Fruit fly (Drosophila melanogaster) whole organism, prepupa: ENCODE results near the gene CG31638.
A peak's percentile ranks its signal among the peaks of the same experiment; 100 is the strongest.

Source experiments
- CG10669 ChIP-seq: fragments of 200-800 bp; sonication (Bioruptor generic); optimal IDR thresholded peaks from 3 replicates; lab custom pipeline; 2018; ENCODE audit warnings: missing biosample characterization, mild to moderate bottlenecking, missing genetic modification characterization, moderate library complexity
- CG11294 ChIP-seq: fragments of 200-800 bp; sonication (Bioruptor generic); IDR thresholded peaks from 2 replicates; pipeline ENCODE4 v1.3.6; 2022; ENCODE audit warnings: missing biosample characterization, missing genetic modification characterization
- CG11762 ChIP-seq: fragments of 200-800 bp; sonication (Bioruptor generic); optimal IDR thresholded peaks from 3 replicates; lab custom pipeline; 2016; ENCODE audit warnings: missing biosample characterization, missing genetic modification characterization; ENCODE audit not compliant: insufficient read depth
- CG15336 ChIP-seq: fragments of 200-800 bp; sonication (Bioruptor generic); IDR thresholded peaks from 2 replicates; pipeline ENCODE4 v1.3.6; 2022; ENCODE audit warnings: missing biosample characterization, missing genetic modification characterization
- CG1621 ChIP-seq: fragments of 200-800 bp; sonication (Bioruptor generic); optimal IDR thresholded peaks from 3 replicates; lab custom pipeline; 2018; ENCODE audit warnings: missing biosample characterization, mild to moderate bottlenecking, missing genetic modification characterization
- CG16779 ChIP-seq: fragments of 200-800 bp; sonication (Bioruptor generic); optimal IDR thresholded peaks from 3 replicates; lab custom pipeline; 2017; ENCODE audit warnings: missing biosample characterization, mild to moderate bottlenecking, missing genetic modification characterization
- CG3032 ChIP-seq: fragments of 200-800 bp; optimal IDR thresholded peaks from 2 replicates; lab custom pipeline; 2019; ENCODE audit warnings: missing biosample characterization, mild to moderate bottlenecking, missing genetic modification characterization, moderate library complexity
- CG31627 ChIP-seq: fragments of 200-800 bp; sonication (Bioruptor generic); optimal IDR thresholded peaks from 3 replicates; lab custom pipeline; 2016; ENCODE audit warnings: missing biosample characterization, missing genetic modification characterization
- CG34406 ChIP-seq: fragments of 200-800 bp; sonication (Bioruptor generic); optimal IDR thresholded peaks from 3 replicates; lab custom pipeline; 2016; ENCODE audit warnings: missing biosample characterization, missing genetic modification characterization
- CG3919 ChIP-seq: fragments of 200-800 bp; sonication (Bioruptor generic); optimal IDR thresholded peaks from 3 replicates; lab custom pipeline; 2016; ENCODE audit warnings: missing biosample characterization, missing genetic modification characterization
- CG6163 ChIP-seq: fragments of 200-800 bp; sonication (Bioruptor generic); IDR thresholded peaks from 3 replicates; pipeline ENCODE4 v1.3.6; 2022; ENCODE audit warnings: missing biosample characterization, missing genetic modification characterization
- CG6276 ChIP-seq: fragments of 200-800 bp; sonication (Bioruptor generic); optimal IDR thresholded peaks from 2 replicates; lab custom pipeline; 2017; ENCODE audit warnings: missing biosample characterization, mild to moderate bottlenecking, missing genetic modification characterization
- CG6792 ChIP-seq: fragments of 200-800 bp; sonication (Bioruptor generic); optimal IDR thresholded peaks from 3 replicates; lab custom pipeline; 2016; ENCODE audit warnings: missing biosample characterization, missing genetic modification characterization
- CG6808 ChIP-seq: fragments of 200-800 bp; sonication (Bioruptor generic); optimal IDR thresholded peaks from 3 replicates; lab custom pipeline; 2017; ENCODE audit warnings: missing biosample characterization, missing genetic modification characterization, mild to moderate bottlenecking, moderate library complexity, missing genetic modification reagents
- CG6854 ChIP-seq: fragments of 200-800 bp; sonication (Bioruptor generic); optimal IDR thresholded peaks from 2 replicates; lab custom pipeline; 2017; ENCODE audit warnings: missing biosample characterization, mild to moderate bottlenecking, missing genetic modification characterization
- CG8119 ChIP-seq: fragments of 200-800 bp; sonication (Bioruptor generic); IDR thresholded peaks from 3 replicates; pipeline ENCODE4 v1.3.6; 2022; ENCODE audit warnings: missing biosample characterization, missing genetic modification characterization
- CG8632 ChIP-seq: fragments of 200-800 bp; sonication (Bioruptor generic); optimal IDR thresholded peaks from 3 replicates; lab custom pipeline; 2016; ENCODE audit warnings: missing biosample characterization, missing genetic modification characterization
- CG9139 ChIP-seq: fragments of 200-800 bp; sonication (Bioruptor generic); optimal IDR thresholded peaks from 3 replicates; lab custom pipeline; 2017; ENCODE audit warnings: missing biosample characterization, mild to moderate bottlenecking, missing genetic modification characterization
- Eip78C ChIP-seq: fragments of 200-800 bp; sonication (Bioruptor generic); peaks from one replicate; lab custom pipeline; 2016; ENCODE audit warnings: missing biosample characterization, missing genetic modification characterization
- Ets21C ChIP-seq: fragments of 200-800 bp; sonication (Bioruptor generic); optimal IDR thresholded peaks from 3 replicates; lab custom pipeline; 2016; ENCODE audit warnings: missing biosample characterization, missing genetic modification characterization
- Ets96B ChIP-seq: fragments of 200-800 bp; optimal IDR thresholded peaks from 2 replicates; lab custom pipeline; 2019; ENCODE audit warnings: missing biosample characterization, mild to moderate bottlenecking, missing genetic modification characterization, moderate library complexity
- Hr39 ChIP-seq: fragments of 200-800 bp; sonication (Bioruptor generic); optimal IDR thresholded peaks from 2 replicates; lab custom pipeline; 2016; ENCODE audit warnings: missing biosample characterization, missing genetic modification characterization
- Lpt ChIP-seq: fragments of 200-800 bp; sonication (Bioruptor generic); optimal IDR thresholded peaks from 3 replicates; lab custom pipeline; 2016; ENCODE audit warnings: missing biosample characterization, missing genetic modification characterization
- Met ChIP-seq: fragments of 200-800 bp; sonication (Bioruptor generic); optimal IDR thresholded peaks from 3 replicates; lab custom pipeline; 2016; ENCODE audit warnings: missing biosample characterization, missing genetic modification characterization
- Smox ChIP-seq: fragments of 200-800 bp; sonication (Bioruptor generic); optimal IDR thresholded peaks from 3 replicates; lab custom pipeline; 2016; ENCODE audit warnings: missing biosample characterization, missing genetic modification characterization
- Sox14 ChIP-seq: fragments of 200-800 bp; sonication (Bioruptor generic); optimal IDR thresholded peaks from 3 replicates; lab custom pipeline; 2016; ENCODE audit warnings: missing biosample characterization, missing genetic modification characterization
- dac ChIP-seq: fragments of 200-800 bp; sonication (Bioruptor generic); optimal IDR thresholded peaks from 2 replicates; lab custom pipeline; 2017; ENCODE audit warnings: missing biosample characterization, mild to moderate bottlenecking, missing genetic modification characterization
- dsx ChIP-seq: fragments of 200-800 bp; optimal IDR thresholded peaks from 3 replicates; lab custom pipeline; 2019; ENCODE audit warnings: missing biosample characterization, mild to moderate bottlenecking, missing genetic modification characterization, moderate library complexity; ENCODE audit not compliant: poor library complexity, severe bottlenecking
- eg ChIP-seq: fragments of 200-800 bp; sonication (Bioruptor generic); IDR thresholded peaks from 3 replicates; pipeline ENCODE4 v1.3.6; 2022; ENCODE audit warnings: missing biosample characterization, missing genetic modification characterization
- esn ChIP-seq: fragments of 200-800 bp; sonication (Bioruptor generic); optimal IDR thresholded peaks from 2 replicates; lab custom pipeline; 2016; ENCODE audit warnings: missing biosample characterization, mild to moderate bottlenecking, missing genetic modification characterization, moderate library complexity
- fd85E ChIP-seq: fragments of 200-800 bp; sonication (Bioruptor generic); optimal IDR thresholded peaks from 3 replicates; lab custom pipeline; 2016; ENCODE audit warnings: missing biosample characterization, missing genetic modification characterization
- fkh ChIP-seq: fragments of 200-800 bp; sonication (Bioruptor generic); optimal IDR thresholded peaks from 3 replicates; lab custom pipeline; 2017; ENCODE audit warnings: missing biosample characterization, mild to moderate bottlenecking, missing genetic modification characterization, moderate library complexity
- net ChIP-seq: fragments of 200-800 bp; sonication (Bioruptor generic); optimal IDR thresholded peaks from 3 replicates; lab custom pipeline; 2016; ENCODE audit warnings: missing biosample characterization, missing genetic modification characterization
- pdm3 ChIP-seq: fragments of 200-800 bp; sonication (Bioruptor generic); optimal IDR thresholded peaks from 3 replicates; lab custom pipeline; 2016; ENCODE audit warnings: missing biosample characterization, missing genetic modification characterization
- salr ChIP-seq, 2 experiments: fragments of 200-800 bp; sonication (Bioruptor generic); optimal IDR thresholded peaks; 3 replicates each; lab custom pipeline; 2016 to 2018; ENCODE audit warnings: missing biosample characterization in 2 of 2, missing genetic modification characterization in 2 of 2, mild to moderate bottlenecking in 1 of 2
- topi ChIP-seq: fragments of 200-800 bp; sonication (Bioruptor generic); optimal IDR thresholded peaks from 3 replicates; lab custom pipeline; 2016; ENCODE audit warnings: missing biosample characterization, missing genetic modification characterization
- vri ChIP-seq: fragments of 200-800 bp; sonication (Bioruptor generic); optimal IDR thresholded peaks from 3 replicates; lab custom pipeline; 2016; ENCODE audit warnings: missing biosample characterization, mild to moderate bottlenecking, missing genetic modification characterization

CG31638 gene

DNA sequence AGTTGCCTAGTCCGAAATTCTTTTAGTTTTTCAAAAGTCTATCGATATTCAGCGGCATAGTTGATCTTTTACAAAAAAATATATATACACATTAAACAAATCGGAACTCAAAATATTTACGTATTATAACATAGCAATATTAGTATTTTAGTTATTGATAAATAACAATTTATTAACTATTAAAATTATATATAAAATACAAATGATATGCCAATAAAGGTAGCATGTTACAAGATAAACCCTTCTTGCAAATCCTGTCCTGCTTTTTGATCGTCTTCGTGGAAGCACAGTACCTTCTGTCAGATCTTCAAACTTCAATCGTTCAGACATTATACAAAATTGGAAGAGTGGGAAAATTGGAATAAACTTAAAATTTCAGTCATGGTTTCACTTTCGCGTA lies 5.9 kb downstream of the CG31638 start, which contains the start of gene CG9550:
Gene CG9550 (plus strand): TSS at position 301 of the 400 bp plus-strand sequence.
- TF ChIP-seq CG6808 (GFP tag; lab: Kevin White, UChicago) (no peak), CG8632 (GFP tag; lab: Kevin White, UChicago) (no peak), topi (GFP tag; lab: Kevin White, UChicago) (no peak), CG16779 (tag; lab: Kevin White, UChicago) (no peak), Eip78C (GFP tag; lab: Kevin White, UChicago) (no peak), pdm3 (GFP tag; lab: Kevin White, UChicago) (no peak), Lpt (GFP tag; lab: Kevin White, UChicago) (no peak), vri (no peak), fd85E (GFP tag; lab: Kevin White, UChicago) (no peak), Ets96B (tag; lab: Kevin White, UChicago) (no peak), net (GFP tag; lab: Kevin White, UChicago) (no peak), CG11294 (no peak), CG31627 (GFP tag; lab: Kevin White, UChicago) (no peak), CG15336 (GFP tag; lab: Robert Waterston, UW) (no peak), Hr39 (no peak), Smox (GFP tag; lab: Kevin White, UChicago) (no peak), CG10669 (GFP tag; lab: Kevin White, UChicago) (no peak)

DNA sequence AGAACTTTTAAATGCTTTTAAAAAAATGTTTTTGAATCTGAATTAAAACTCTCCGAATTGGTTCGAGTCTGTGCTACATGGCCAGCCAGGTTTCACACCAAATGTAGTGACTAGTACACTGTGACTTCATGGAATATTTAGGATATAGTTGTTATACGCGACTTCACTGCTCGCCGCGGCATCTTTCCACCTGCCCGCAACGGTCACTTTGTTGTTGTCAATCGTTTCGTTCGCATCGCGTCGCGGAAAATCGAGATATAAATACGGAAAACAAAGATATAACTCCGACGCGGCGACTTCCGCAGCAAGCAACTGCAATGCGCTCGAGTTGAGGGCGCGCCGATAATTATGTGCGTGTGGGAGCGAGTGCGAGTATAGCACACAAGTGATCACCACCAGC lies 7.6 kb downstream of the CG31638 start, which contains the start of gene CG31637:
Gene CG31637 (plus strand): TSS at position 200 of the 400 bp plus-strand sequence.
- peak; percentile 80 for TF ChIP-seq Eip78C (GFP tag; lab: Kevin White, UChicago)
- no peak for TF ChIP-seq CG11762 (GFP tag; lab: Kevin White, UChicago)
- TF ChIP-seq esn (GFP tag; lab: Kevin White, UChicago): peak; percentile 24
- TF ChIP-seq salr (GFP tag; optimal IDR thresholded peaks at IDR 0.05; lab: Kevin White, UChicago): no peak
- no peak for TF ChIP-seq CG6792 (GFP tag; lab: Kevin White, UChicago)
- no peak for TF ChIP-seq Met (GFP tag; lab: Kevin White, UChicago)
- TF ChIP-seq CG3032 (tag; lab: Kevin White, UChicago): peak; percentile 18
- TF ChIP-seq CG34406: no peak
- TF ChIP-seq CG6163 (GFP tag; lab: Robert Waterston, UW): 0 out of 3 replicates have a peak, but pooled peaks have one; percentile 12
- peak; percentile 23; the same call in 1 of the 3 replicates for TF ChIP-seq CG8119 (GFP tag; lab: Robert Waterston, UW)
- TF ChIP-seq CG9139 (GFP tag; lab: Kevin White, UChicago): no peak
- no peak for TF ChIP-seq Ets21C (GFP tag; lab: Kevin White, UChicago)
- no peak for TF ChIP-seq Ets96B (tag; lab: Kevin White, UChicago)
- TF ChIP-seq fkh (GFP tag; lab: Kevin White, UChicago): no peak
- TF ChIP-seq pdm3 (GFP tag; lab: Kevin White, UChicago): no peak
- peak; percentile 66 for TF ChIP-seq CG6854
- TF ChIP-seq Lpt (GFP tag; lab: Kevin White, UChicago): no peak
- TF ChIP-seq CG6276 (GFP tag; lab: Kevin White, UChicago): no peak
- TF ChIP-seq CG10669 (GFP tag; lab: Kevin White, UChicago): no peak
- peak; percentile 28 for TF ChIP-seq CG3919 (GFP tag; lab: Kevin White, UChicago)
- peak; percentile 37; the same call in 1 of the 3 replicates for TF ChIP-seq eg
- peak; percentile 6 for TF ChIP-seq dsx
- no peak for TF ChIP-seq CG15336 (GFP tag; lab: Robert Waterston, UW)
- TF ChIP-seq CG1621 (tag; lab: Kevin White, UChicago): peak; percentile 71
- TF ChIP-seq Sox14 (GFP tag; lab: Kevin White, UChicago): peak; percentile 53

DNA sequence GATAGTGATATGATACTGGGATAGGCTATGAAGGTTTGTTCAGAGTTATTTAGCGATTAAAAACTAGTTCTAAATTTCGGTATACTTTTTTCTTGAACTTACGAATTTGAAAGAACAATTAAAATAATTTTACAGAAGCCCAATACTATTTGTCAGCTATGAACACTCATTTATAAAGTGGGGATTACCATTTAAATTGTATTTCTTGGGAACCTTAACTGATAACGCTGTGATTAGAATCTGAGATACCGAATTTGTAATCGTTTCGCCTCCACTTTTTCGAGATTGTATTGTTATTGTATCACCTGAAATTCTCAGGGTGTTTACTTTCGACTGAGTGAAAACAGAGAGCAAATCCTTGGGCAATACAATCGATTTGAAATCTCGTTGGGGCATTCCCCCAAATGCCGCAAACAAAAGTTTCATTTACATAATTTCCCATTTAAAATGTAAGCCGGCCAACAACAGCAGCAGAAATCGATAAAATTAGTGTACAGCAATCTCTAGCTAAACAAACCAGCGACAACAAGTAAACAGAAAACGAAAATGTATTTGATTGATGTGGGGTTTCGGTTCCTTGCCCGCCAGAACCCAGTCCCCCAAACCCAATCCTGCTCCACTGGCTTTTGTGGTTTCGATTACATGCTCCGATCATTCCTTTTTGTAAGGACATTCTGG lies 9.9 kb downstream of the CG31638 start:
- TF ChIP-seq dac (GFP tag; lab: Kevin White, UChicago): no peak
- TF ChIP-seq fkh (GFP tag; lab: Kevin White, UChicago): peak; percentile 32
